Worm (Caenorhabditis elegans): ENCODE measurements around the gene T05B4.10.

The T05B4.10 gene

ce11 chrV:4164504-4164959 is 44.0 kb upstream of the T05B4.10 start, which contains the start of gene Y45G5AM.3:
Y45G5AM.3 (plus strand) TSS chrV:4164554.
- peak; percentile 21 for TF ChIP-seq lin-14 (GFP tag; optimal IDR thresholded peaks at IDR 0.05)
- TF ChIP-seq rnt-1 (tag; optimal IDR thresholded peaks at IDR 0.05) = no peak
- peak in 1 of 2 experiments; percentile 6 for TF ChIP-seq lsy-2 (tag; optimal IDR thresholded peaks at IDR 0.05)
- peak; percentile 13 for TF ChIP-seq irx-1 (tag; optimal IDR thresholded peaks at IDR 0.05)

ce11 chrV:4162922-4163321 is 42.4 kb upstream of the T05B4.10 start, which contains the start of gene Y45G5AM.4:
Y45G5AM.4 (plus strand) TSS chrV:4163222.
- no peak for TF ChIP-seq snpc-4 (tag; optimal IDR thresholded peaks at IDR 0.05)
- no peak for TF ChIP-seq sup-37 (GFP tag; optimal IDR thresholded peaks at IDR 0.05)
- no peak for TF ChIP-seq nhr-77 (tag; optimal IDR thresholded peaks at IDR 0.05)

- TF ChIP-seq alr-1 (tag; optimal IDR thresholded peaks at IDR 0.05; ENCODE audit: borderline replicate concordance) = no peak
- TF ChIP-seq C04F5.9 (tag; optimal IDR thresholded peaks at IDR 0.05) = no peak
- no peak for TF ChIP-seq ces-1 (GFP tag; optimal IDR thresholded peaks at IDR 0.05)
- no peak for TF ChIP-seq sox-4 (tag; optimal IDR thresholded peaks at IDR 0.05)
- TF ChIP-seq elt-3 (tag; optimal IDR thresholded peaks at IDR 0.05) = no peak
- no peak for TF ChIP-seq grh-1 (GFP tag; IDR thresholded peaks at IDR 0.05)
- no peak for TF ChIP-seq dsc-1 (tag; optimal IDR thresholded peaks at IDR 0.05)
- no peak for TF ChIP-seq irx-1 (tag; optimal IDR thresholded peaks at IDR 0.05)
- no peak for TF ChIP-seq efl-1 (optimal IDR thresholded peaks at IDR 0.05)
- TF ChIP-seq efl-1 (GFP tag; optimal IDR thresholded peaks at IDR 0.05 in 1 of 2) = no peak
- no peak for TF ChIP-seq hlh-4 (tag; optimal IDR thresholded peaks at IDR 0.05)
- no peak for TF ChIP-seq tbx-2 (tag; optimal IDR thresholded peaks at IDR 0.05)
- no peak for TF ChIP-seq lsy-2 (tag; optimal IDR thresholded peaks at IDR 0.05)
- no peak for TF ChIP-seq unc-130 (tag; optimal IDR thresholded peaks at IDR 0.05)
- no peak for TF ChIP-seq C16A3.4 (tag; optimal IDR thresholded peaks at IDR 0.05)
- TF ChIP-seq aly-2 (tag; optimal IDR thresholded peaks at IDR 0.05) = no peak
- TF ChIP-seq nhr-84 (tag; optimal IDR thresholded peaks at IDR 0.05) = no peak
- TF ChIP-seq pax-3 (tag; optimal IDR thresholded peaks at IDR 0.05) = no peak
- no peak for TF ChIP-seq efl-3 (GFP tag; optimal IDR thresholded peaks at IDR 0.05)
- no peak for TF ChIP-seq nhr-11 (tag; optimal IDR thresholded peaks at IDR 0.05)
Observed at ce11 chrV:4160086-4160485, 39.6 kb upstream of the T05B4.10 start, which contains the start of gene Y45G5AM.5. Y45G5AM.5 (plus strand) TSS chrV:4160386.

DNA sequence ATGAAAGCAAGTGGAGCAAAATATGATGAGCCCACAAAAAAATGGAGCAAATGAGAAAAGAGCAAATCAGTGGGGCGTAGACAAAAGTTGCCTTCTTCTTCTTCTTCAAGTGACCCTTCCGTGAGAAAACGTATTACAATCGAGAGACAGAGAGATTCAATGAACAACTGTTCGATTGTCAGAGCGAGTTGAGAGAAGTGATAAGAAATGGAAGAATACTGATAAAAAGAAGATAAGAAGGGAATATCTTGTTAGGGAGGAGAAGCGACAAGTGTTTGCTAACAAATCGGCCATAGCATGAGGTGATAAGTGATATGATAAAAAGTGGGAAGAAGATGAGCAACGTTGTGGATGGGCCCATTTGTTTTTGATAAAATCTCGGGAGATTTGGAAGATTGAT is 36.8 kb upstream of the T05B4.10 start:
- TF ChIP-seq nhr-20 (tag; optimal IDR thresholded peaks at IDR 0.05) = peak; percentile 34
- TF ChIP-seq fkh-10 (GFP tag; optimal IDR thresholded peaks at IDR 0.05) = no peak
- TF ChIP-seq snu-23 (GFP tag; optimal IDR thresholded peaks at IDR 0.05) = peak; percentile 26
- TF ChIP-seq rnt-1 (tag; optimal IDR thresholded peaks at IDR 0.05) = peak; percentile 51
- TF ChIP-seq Y116A8C.19 (tag; optimal IDR thresholded peaks at IDR 0.05; ENCODE audit: borderline replicate concordance) = no peak
- TF ChIP-seq nhr-71 (tag; optimal IDR thresholded peaks at IDR 0.05) = peak; percentile 64
- TF ChIP-seq swsn-7 (tag; optimal IDR thresholded peaks at IDR 0.05) = peak; percentile 4
- TF ChIP-seq lsy-2 (tag; optimal IDR thresholded peaks at IDR 0.05) = peak in 1 of 2 experiments; percentile 52
- TF ChIP-seq lin-14 (GFP tag; optimal IDR thresholded peaks at IDR 0.05) = peak; percentile 88

DNA sequence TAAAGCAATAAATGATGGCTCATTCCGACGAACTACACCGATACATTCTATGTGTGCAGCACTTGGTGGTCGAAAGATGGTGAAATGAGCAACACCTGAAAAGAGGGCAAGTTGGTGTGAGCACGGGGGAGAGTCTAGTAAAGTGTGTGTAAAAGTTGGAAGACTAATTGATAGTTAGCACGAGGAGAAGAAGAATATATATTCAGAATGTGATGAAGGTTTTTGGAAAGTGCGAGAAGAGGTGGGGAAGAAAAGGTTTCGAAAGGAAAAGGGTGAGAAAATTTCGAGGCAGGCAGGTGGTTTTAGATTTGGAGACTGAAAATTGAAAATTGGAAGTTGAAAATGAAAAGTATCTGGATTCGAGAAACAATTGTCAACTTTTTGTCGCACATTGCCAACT is 31.7 kb upstream of the T05B4.10 start, which contains the start of gene Y45G5AM.6:
Gene Y45G5AM.6 (minus strand): TSS at position 101 of the 400 bp plus-strand sequence.
- TF ChIP-seq nhr-84 (tag; optimal IDR thresholded peaks at IDR 0.05) (no peak), nhr-76 (tag; optimal IDR thresholded peaks at IDR 0.05) (no peak), ceh-88 (GFP tag; IDR thresholded peaks at IDR 0.05) (no peak), ces-1 (GFP tag; optimal IDR thresholded peaks at IDR 0.05) (no peak), ceh-82 (tag; optimal IDR thresholded peaks at IDR 0.05) (no peak), hlh-17 (GFP tag; optimal IDR thresholded peaks at IDR 0.05; ENCODE audit: borderline replicate concordance) (no peak), blmp-1 (tag; optimal IDR thresholded peaks at IDR 0.05) (no peak), nhr-77 (tag; optimal IDR thresholded peaks at IDR 0.05) (no peak)
